ENCODE assay signal across 4 fruit fly cellular contexts in genomic region chr3L:19314877-19315276, dm6.
TF ChIP-seq lines count a peak whose summit lies in the region.

No protein-coding gene starts in this region.

- TF ChIP-seq CTCF in whole organism, embryonic (GFP tag; optimal IDR thresholded peaks at IDR 0.05; lab: Kevin White, UChicago), result no peak

TF ChIP-seq in whole organism, embryonic, 481 proteins besides CTCF, POLR2A, EP300 and RAD21 (continues in another document):
- TF ChIP-seq Oaz (GFP tag; IDR thresholded peaks at IDR 0.05; lab: Robert Waterston, UW) (no peak), Xbp1 (GFP tag; optimal IDR thresholded peaks at IDR 0.05; lab: Kevin White, UChicago) (peak; percentile 18), CG13123 (GFP tag; optimal IDR thresholded peaks at IDR 0.05; lab: Kevin White, UChicago) (no peak), Ptx1 (GFP tag; IDR thresholded peaks at IDR 0.05; lab: Robert Waterston, UW) (peak; percentile 12; the same call in 1 of the 2 replicates), tgo (GFP tag; IDR thresholded peaks at IDR 0.05; lab: Robert Waterston, UW) (0 out of 3 replicates have a peak, but pooled peaks have one; percentile 25), Sin3A (optimal IDR thresholded peaks at IDR 0.05; lab: Kevin White, UChicago) (no peak), CG1602 (GFP tag; optimal IDR thresholded peaks at IDR 0.05; lab: Kevin White, UChicago) (no peak), CG14667 (GFP tag; IDR thresholded peaks at IDR 0.05; lab: Robert Waterston, UW) (0 out of 2 replicates have a peak, but pooled peaks have one; percentile 25), Ada2b (GFP tag; IDR thresholded peaks at IDR 0.05; lab: Robert Waterston, UW) (0 out of 2 replicates have a peak, but pooled peaks have one; percentile 28), CG4404 (GFP tag; IDR thresholded peaks at IDR 0.05; lab: Robert Waterston, UW) (peak; percentile 49; the same call in 1 of the 2 replicates), tio (GFP tag; optimal IDR thresholded peaks at IDR 0.05; lab: Kevin White, UChicago) (peak; percentile 35), croc (GFP tag; conservative IDR thresholded peaks at IDR 0.05; lab: Robert Waterston, UW) (0 out of 3 replicates have a peak, but pooled peaks have one; percentile 15), CG4820 (GFP tag; optimal IDR thresholded peaks at IDR 0.05; lab: Kevin White, UChicago) (peak; percentile 15), gt (GFP tag; IDR thresholded peaks at IDR 0.05; lab: Robert Waterston, UW) (no peak), Atf3 (GFP tag; optimal IDR thresholded peaks at IDR 0.05; lab: Kevin White, UChicago) (no peak), zfh1 (GFP tag; IDR thresholded peaks at IDR 0.05; lab: Robert Waterston, UW) (no peak), CG17385 (GFP tag; optimal IDR thresholded peaks at IDR 0.05; lab: Kevin White, UChicago) (no peak), Drgx (GFP tag; IDR thresholded peaks at IDR 0.05; lab: Robert Waterston, UW) (peak; percentile 94), HmgZ (tag; optimal IDR thresholded peaks at IDR 0.05; lab: Kevin White, UChicago) (no peak), chif (GFP tag; optimal IDR thresholded peaks at IDR 0.05; lab: Kevin White, UChicago) (peak; percentile 10 to 13), Dp (GFP tag; optimal IDR thresholded peaks at IDR 0.05; lab: Kevin White, UChicago) (no peak), sob (GFP tag; IDR thresholded peaks at IDR 0.05; lab: Robert Waterston, UW) (no peak)

TF ChIP-seq in whole organism, prepupa, 60 proteins besides CTCF, POLR2A, EP300 and RAD21 (continues in another document):
- peak; percentile 66 for TF ChIP-seq acj6 (GFP tag; optimal IDR thresholded peaks at IDR 0.05; lab: Kevin White, UChicago)
- TF ChIP-seq Eip75B (GFP tag; optimal IDR thresholded peaks at IDR 0.05; lab: Kevin White, UChicago), result peak; percentile 37
- TF ChIP-seq fd85E (GFP tag; optimal IDR thresholded peaks at IDR 0.05; lab: Kevin White, UChicago), result no peak
- no peak for TF ChIP-seq CG10669 (GFP tag; optimal IDR thresholded peaks at IDR 0.05; lab: Kevin White, UChicago)
- TF ChIP-seq fd59A (GFP tag; optimal IDR thresholded peaks at IDR 0.05; lab: Kevin White, UChicago), result no peak
- TF ChIP-seq CG6792 (GFP tag; optimal IDR thresholded peaks at IDR 0.05; lab: Kevin White, UChicago), result no peak
- TF ChIP-seq Sox15 (GFP tag; optimal IDR thresholded peaks at IDR 0.05; lab: Kevin White, UChicago), result no peak
- TF ChIP-seq CG34406 (GFP tag; optimal IDR thresholded peaks at IDR 0.05; lab: Kevin White, UChicago), result peak; percentile 16
- peak; percentile 86 for TF ChIP-seq CG32006 (GFP tag; optimal IDR thresholded peaks at IDR 0.05; lab: Kevin White, UChicago)
- TF ChIP-seq lz (GFP tag; optimal IDR thresholded peaks at IDR 0.05; lab: Kevin White, UChicago), result peak; percentile 15
- no peak for TF ChIP-seq CG8632 (GFP tag; optimal IDR thresholded peaks at IDR 0.05; lab: Kevin White, UChicago)
- no peak for TF ChIP-seq Smox (GFP tag; optimal IDR thresholded peaks at IDR 0.05; lab: Kevin White, UChicago)
- no peak for TF ChIP-seq CG6854 (GFP tag; optimal IDR thresholded peaks at IDR 0.05; lab: Kevin White, UChicago)
- peak; percentile 65 for TF ChIP-seq CG10631 (GFP tag; optimal IDR thresholded peaks at IDR 0.05; lab: Kevin White, UChicago)
- peak; percentile 88 for TF ChIP-seq CG8119 (GFP tag; IDR thresholded peaks at IDR 0.05; lab: Robert Waterston, UW)
- no peak for TF ChIP-seq Sox14 (GFP tag; optimal IDR thresholded peaks at IDR 0.05; lab: Kevin White, UChicago)
- TF ChIP-seq eg (GFP tag; IDR thresholded peaks at IDR 0.05; lab: Robert Waterston, UW), result peak; percentile 93
- TF ChIP-seq CG1621 (tag; optimal IDR thresholded peaks at IDR 0.05; lab: Kevin White, UChicago), result no peak
- no peak for TF ChIP-seq spab (GFP tag; optimal IDR thresholded peaks at IDR 0.05; lab: Kevin White, UChicago)
- TF ChIP-seq CG11294 (GFP tag; IDR thresholded peaks at IDR 0.05; lab: Robert Waterston, UW), result peak; percentile 87
- no peak for TF ChIP-seq Ets21C (GFP tag; optimal IDR thresholded peaks at IDR 0.05; lab: Kevin White, UChicago)
- TF ChIP-seq CG15336 (GFP tag; IDR thresholded peaks at IDR 0.05; lab: Robert Waterston, UW), result peak; percentile 94
- peak; percentile 38 for TF ChIP-seq CG16779 (tag; optimal IDR thresholded peaks at IDR 0.05; lab: Kevin White, UChicago)
- peak; percentile 85 for TF ChIP-seq CG6276 (GFP tag; optimal IDR thresholded peaks at IDR 0.05; lab: Kevin White, UChicago)

TF ChIP-seq in whole organism, pupa, 21 proteins besides CTCF, POLR2A, EP300 and RAD21:
- no peak for TF ChIP-seq CG13204 (GFP tag; optimal IDR thresholded peaks at IDR 0.05; lab: Kevin White, UChicago)
- TF ChIP-seq CG10348 (GFP tag; IDR thresholded peaks at IDR 0.05; lab: Robert Waterston, UW), result peak; percentile 76
- peak; percentile 75 for TF ChIP-seq rn (GFP tag; IDR thresholded peaks at IDR 0.05; lab: Robert Waterston, UW)
- TF ChIP-seq CG15710 (tag; optimal IDR thresholded peaks at IDR 0.05; lab: Kevin White, UChicago), result no peak
- no peak for TF ChIP-seq CG9948 (tag; optimal IDR thresholded peaks at IDR 0.05; lab: Kevin White, UChicago)
- TF ChIP-seq D1 (tag; optimal IDR thresholded peaks at IDR 0.05; lab: Kevin White, UChicago), result no peak
- TF ChIP-seq CG32121 (GFP tag; IDR thresholded peaks at IDR 0.05; lab: Robert Waterston, UW), result peak; percentile 93
- peak; percentile 92 for TF ChIP-seq CG4496 (GFP tag; IDR thresholded peaks at IDR 0.05; lab: Robert Waterston, UW)
- TF ChIP-seq CG14655 (GFP tag; optimal IDR thresholded peaks at IDR 0.05; lab: Kevin White, UChicago), result peak; percentile 87
- no peak for TF ChIP-seq EcR (GFP tag; optimal IDR thresholded peaks at IDR 0.05; lab: Kevin White, UChicago)
- TF ChIP-seq CG12605 (GFP tag; IDR thresholded peaks at IDR 0.05; lab: Robert Waterston, UW), result peak; percentile 84
- TF ChIP-seq CG34367 (tag; optimal IDR thresholded peaks at IDR 0.05; lab: Kevin White, UChicago), result no peak
- peak; percentile 73 for TF ChIP-seq Pif1A (GFP tag; optimal IDR thresholded peaks at IDR 0.05; lab: Kevin White, UChicago)
- TF ChIP-seq CG17806 (tag; optimal IDR thresholded peaks at IDR 0.05; lab: Kevin White, UChicago), result no peak
- no peak for TF ChIP-seq Snoo (tag; optimal IDR thresholded peaks at IDR 0.05; lab: Kevin White, UChicago)
- TF ChIP-seq fd96Ca (GFP tag; IDR thresholded peaks at IDR 0.05; lab: Robert Waterston, UW), result peak; percentile 81
- no peak for TF ChIP-seq CG8159 (tag; optimal IDR thresholded peaks at IDR 0.05; lab: Kevin White, UChicago)
- TF ChIP-seq Pif1B (GFP tag; optimal IDR thresholded peaks at IDR 0.05; lab: Kevin White, UChicago), result peak; percentile 63
- TF ChIP-seq CG8301 (tag; optimal IDR thresholded peaks at IDR 0.05; lab: Kevin White, UChicago), result peak; percentile 88
- peak; percentile 92 for TF ChIP-seq Ets98B (GFP tag; IDR thresholded peaks at IDR 0.05; lab: Robert Waterston, UW)
- TF ChIP-seq gl (tag; optimal IDR thresholded peaks at IDR 0.05; lab: Kevin White, UChicago), result no peak
TF ChIP-seq in whole organism, pupa: peak in this region for 11.

TF ChIP-seq in whole organism, wandering third instar larva, 38 proteins besides CTCF, POLR2A, EP300 and RAD21:
- no peak for TF ChIP-seq lola (GFP tag; optimal IDR thresholded peaks at IDR 0.05; lab: Kevin White, UChicago)
- no peak for TF ChIP-seq Sp1 (GFP tag; optimal IDR thresholded peaks at IDR 0.05; lab: Kevin White, UChicago)
- TF ChIP-seq fru (GFP tag; optimal IDR thresholded peaks at IDR 0.05; lab: Kevin White, UChicago), result peak; percentile 3
- TF ChIP-seq h (GFP tag; optimal IDR thresholded peaks at IDR 0.05; lab: Kevin White, UChicago), result peak; percentile 16
- TF ChIP-seq foxo (GFP tag; optimal IDR thresholded peaks at IDR 0.05; lab: Kevin White, UChicago), result peak in 1 of 2 experiments; percentile 6
- TF ChIP-seq OdsH (GFP tag; optimal IDR thresholded peaks at IDR 0.05; lab: Kevin White, UChicago), result no peak

Comparison
In these comparisons a context has a peak if more than half of its experiments do, and no peak if none do; other contexts are left out.
1. Of the 7 proteins assayed by ChIP-seq in both whole organism, embryonic and whole organism, prepupa: peak only in whole organism, embryonic: Blimp-1; only in whole organism, prepupa: CG16779, Gug, Hr39 and Lpt; in both: none; in neither: 2.